Worm (Caenorhabditis elegans): Measurements from ENCODE around the gene str-249.

Gene str-249

ce11 chrIV:7156356-7156755 lies 30.3 kb downstream of the str-249 start, which contains the start of gene maph-9:
Gene maph-9, plus strand, starts transcription at chrIV:7156628.
- TF ChIP-seq ceh-43 (GFP tag; optimal IDR thresholded peaks at IDR 0.05) (peak; percentile 19), nhr-2 (tag; optimal IDR thresholded peaks at IDR 0.05) (no peak), mep-1 (tag; optimal IDR thresholded peaks at IDR 0.05) (no peak), flh-1 (GFP tag; optimal IDR thresholded peaks at IDR 0.05) (no peak), sptf-1 (tag; optimal IDR thresholded peaks at IDR 0.05) (peak; percentile 57), ceh-83 (GFP tag; optimal IDR thresholded peaks at IDR 0.05) (no peak), ces-1 (GFP tag; optimal IDR thresholded peaks at IDR 0.05) (no peak), unc-62 (GFP tag; optimal IDR thresholded peaks at IDR 0.05) (no peak), elt-3 (tag; optimal IDR thresholded peaks at IDR 0.05) (no peak), bed-3 (GFP tag; optimal IDR thresholded peaks at IDR 0.05) (no peak), drap-1 (GFP tag; optimal IDR thresholded peaks at IDR 0.05) (no peak), nhr-76 (tag; optimal IDR thresholded peaks at IDR 0.05) (no peak), nhr-237 (tag; optimal IDR thresholded peaks at IDR 0.05) (no peak), lin-32 (GFP tag; optimal IDR thresholded peaks at IDR 0.05) (no peak), hlh-1 (tag; optimal IDR thresholded peaks at IDR 0.05) (no peak), elt-1 (tag; optimal IDR thresholded peaks at IDR 0.05; ENCODE audit: borderline replicate concordance, insufficient read depth) (no peak), mab-5 (tag; optimal IDR thresholded peaks at IDR 0.05) (no peak), nhr-12 (tag; optimal IDR thresholded peaks at IDR 0.05) (no peak), snpc-4 (tag; optimal IDR thresholded peaks at IDR 0.05) (no peak), blmp-1 (tag; optimal IDR thresholded peaks at IDR 0.05) (no peak), lin-13 (tag; optimal IDR thresholded peaks at IDR 0.05) (no peak), lsy-2 (tag; optimal IDR thresholded peaks at IDR 0.05) (peak; percentile 1), ztf-11 (tag; optimal IDR thresholded peaks at IDR 0.05) (peak; percentile 16), unc-39 (tag; optimal IDR thresholded peaks at IDR 0.05) (no peak), zip-8 (tag; optimal IDR thresholded peaks at IDR 0.05) (no peak), pha-4 (tag; optimal IDR thresholded peaks at IDR 0.05) (no peak), ham-2 (GFP tag; optimal IDR thresholded peaks at IDR 0.05) (no peak), M03D4.4 (tag; optimal IDR thresholded peaks at IDR 0.05) (no peak), sem-2 (GFP tag; optimal IDR thresholded peaks at IDR 0.05) (no peak)

ce11 chrIV:7154356-7154755 lies 32.3 kb downstream of the str-249 start, which contains the start of gene C34D4.2:
Gene C34D4.2, plus strand, starts transcription at chrIV:7154656.
- peak; percentile 32 for TF ChIP-seq elt-1 (tag; optimal IDR thresholded peaks at IDR 0.05; ENCODE audit: borderline replicate concordance, insufficient read depth)
- TF ChIP-seq mep-1 (tag; optimal IDR thresholded peaks at IDR 0.05), result no peak

ce11 chrIV:7153362-7153761 lies 33.3 kb downstream of the str-249 start, which contains the start of gene C34D4.3:
Gene C34D4.3, plus strand, starts transcription at chrIV:7153662.
- TF ChIP-seq lin-32 (GFP tag; optimal IDR thresholded peaks at IDR 0.05), result no peak

ce11 chrIV:7152409-7152808 lies 34.2 kb downstream of the str-249 start, which contains the start of gene col-113:
Gene col-113, minus strand, starts transcription at chrIV:7152509.
- no peak for TF ChIP-seq snpc-4 (tag; optimal IDR thresholded peaks at IDR 0.05)
- TF ChIP-seq nhr-76 (tag; optimal IDR thresholded peaks at IDR 0.05), result no peak
- TF ChIP-seq unc-62 (GFP tag; optimal IDR thresholded peaks at IDR 0.05), result no peak
- TF ChIP-seq nhr-2 (tag; optimal IDR thresholded peaks at IDR 0.05), result no peak
- TF ChIP-seq ceh-83 (GFP tag; optimal IDR thresholded peaks at IDR 0.05), result no peak
- TF ChIP-seq nhr-12 (tag; optimal IDR thresholded peaks at IDR 0.05), result no peak
- no peak for TF ChIP-seq lin-13 (tag; optimal IDR thresholded peaks at IDR 0.05)
- no peak for TF ChIP-seq blmp-1 (tag; optimal IDR thresholded peaks at IDR 0.05)
- TF ChIP-seq bed-3 (GFP tag; optimal IDR thresholded peaks at IDR 0.05), result no peak
- no peak for TF ChIP-seq elt-1 (tag; optimal IDR thresholded peaks at IDR 0.05; ENCODE audit: borderline replicate concordance, insufficient read depth)
- no peak for TF ChIP-seq mab-5 (tag; optimal IDR thresholded peaks at IDR 0.05)
- TF ChIP-seq tbx-8 (GFP tag; optimal IDR thresholded peaks at IDR 0.05), result no peak
- no peak for TF ChIP-seq ztf-11 (tag; optimal IDR thresholded peaks at IDR 0.05)
- TF ChIP-seq ham-2 (GFP tag; optimal IDR thresholded peaks at IDR 0.05), result no peak
- TF ChIP-seq M03D4.4 (tag; optimal IDR thresholded peaks at IDR 0.05), result no peak
- no peak for TF ChIP-seq nhr-28 (tag; optimal IDR thresholded peaks at IDR 0.05)

- TF ChIP-seq zip-8 (tag; optimal IDR thresholded peaks at IDR 0.05), result no peak
- peak; percentile 8 for TF ChIP-seq lin-13 (tag; optimal IDR thresholded peaks at IDR 0.05)
- TF ChIP-seq flh-1 (GFP tag; optimal IDR thresholded peaks at IDR 0.05), result no peak
- TF ChIP-seq cnd-1 (tag; optimal IDR thresholded peaks at IDR 0.05), result no peak
- no peak for TF ChIP-seq ham-2 (GFP tag; optimal IDR thresholded peaks at IDR 0.05)
- TF ChIP-seq mab-5 (tag; optimal IDR thresholded peaks at IDR 0.05), result no peak
- TF ChIP-seq unc-39 (tag; optimal IDR thresholded peaks at IDR 0.05), result no peak
- TF ChIP-seq mep-1 (tag; optimal IDR thresholded peaks at IDR 0.05), result no peak
- TF ChIP-seq lsy-2 (tag; optimal IDR thresholded peaks at IDR 0.05), result peak; percentile 94
Observed at ce11 chrIV:7149020-7149601, 37.5 kb downstream of the str-249 start, which contains the start of gene C34D4.4. Gene C34D4.4, plus strand, starts transcription at chrIV:7149361.

Data from whole organism, mixed stage, embryonic.